Worm (Caenorhabditis elegans): ENCODE measurements around the gene F44A6.5.

DNA sequence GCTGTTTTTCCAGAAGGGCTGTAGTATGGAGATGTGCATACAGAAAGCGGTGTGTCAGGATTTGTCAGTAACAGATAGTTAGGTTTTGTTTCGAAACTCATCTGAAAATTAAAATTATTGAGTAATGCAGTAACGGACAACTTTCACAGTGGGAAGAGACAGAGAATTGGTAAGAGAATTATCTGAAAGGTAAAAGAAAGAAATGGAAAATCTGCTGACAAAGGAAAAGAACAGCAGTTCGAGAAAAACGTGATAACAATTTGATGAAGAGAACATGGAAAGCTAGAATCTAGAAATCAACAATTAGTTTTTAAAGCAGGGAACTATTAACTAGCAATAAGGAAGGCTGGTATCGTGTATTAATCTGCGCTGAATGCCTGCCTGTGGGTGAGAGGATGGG lies 13.4 kb downstream of the F44A6.5 start, which contains the start of gene sex-1:
- TF ChIP-seq ama-1 (optimal IDR thresholded peaks at IDR 0.05), result no peak
- no peak for TF ChIP-seq nhr-129 (tag; optimal IDR thresholded peaks at IDR 0.05)
- no peak for TF ChIP-seq ztf-11 (tag; optimal IDR thresholded peaks at IDR 0.05)
